Fruit fly (Drosophila melanogaster) ovary, adult (tissue): ENCODE data around the gene CG8135.

Experiments used
- CG17801 ChIP-seq: fragments of 200-800 bp; optimal IDR thresholded peaks from 2 replicates; lab custom pipeline; 2019; ENCODE audit warnings: missing biosample characterization, mild to moderate bottlenecking, missing genetic modification characterization, moderate library complexity; ENCODE audit not compliant: partially characterized antibody

The CG8135 gene

dm6 chr3R:9436358-9436972 lies 32.3 kb downstream of the CG8135 start:
- TF ChIP-seq CG17801 (GFP tag; lab: Kevin White, UChicago): peak; percentile 4

dm6 chr3R:9437618-9438017 lies 33.4 kb downstream of the CG8135 start:
- no peak for TF ChIP-seq CG17801 (GFP tag; lab: Kevin White, UChicago)

DNA sequence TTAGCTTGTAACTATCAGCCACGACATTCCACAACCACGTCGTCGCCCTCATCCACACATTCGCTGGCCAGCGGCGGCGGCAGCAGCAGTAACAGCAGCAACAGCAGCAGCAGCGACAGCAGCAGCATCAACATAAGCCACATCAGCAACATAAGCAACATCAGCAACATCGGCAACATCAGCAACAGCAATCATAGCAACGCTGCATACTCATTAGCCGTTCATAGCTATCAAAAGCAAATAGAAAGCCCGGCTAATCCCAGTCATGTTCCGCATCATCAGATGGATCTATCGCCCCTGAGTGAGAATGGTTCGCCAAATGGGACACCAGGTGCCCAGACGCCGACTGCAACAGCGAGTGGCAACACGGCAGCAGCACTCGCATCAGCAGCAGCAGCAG lies 36.9 kb downstream of the CG8135 start:
- TF ChIP-seq CG17801 (GFP tag; lab: Kevin White, UChicago): no peak

DNA sequence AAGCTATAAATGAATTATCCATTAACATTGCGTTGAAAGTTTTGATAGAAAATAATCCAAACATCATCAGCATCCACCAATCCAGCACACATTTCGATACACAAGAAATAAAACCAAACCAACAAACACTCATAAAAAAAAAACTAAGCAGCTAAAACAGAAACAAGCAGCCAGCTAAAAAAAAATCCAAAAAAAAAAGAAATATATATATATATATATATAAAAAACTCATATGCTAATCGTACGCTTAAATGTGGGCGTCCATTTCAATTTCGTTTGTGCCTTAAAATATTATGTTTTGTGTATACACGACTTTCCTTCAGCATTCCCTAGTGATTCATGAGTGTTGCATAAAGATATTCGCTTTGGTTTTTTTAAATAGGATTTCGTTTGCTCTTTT lies 37.8 kb downstream of the CG8135 start:
- TF ChIP-seq CG17801 (GFP tag; lab: Kevin White, UChicago): no peak

DNA sequence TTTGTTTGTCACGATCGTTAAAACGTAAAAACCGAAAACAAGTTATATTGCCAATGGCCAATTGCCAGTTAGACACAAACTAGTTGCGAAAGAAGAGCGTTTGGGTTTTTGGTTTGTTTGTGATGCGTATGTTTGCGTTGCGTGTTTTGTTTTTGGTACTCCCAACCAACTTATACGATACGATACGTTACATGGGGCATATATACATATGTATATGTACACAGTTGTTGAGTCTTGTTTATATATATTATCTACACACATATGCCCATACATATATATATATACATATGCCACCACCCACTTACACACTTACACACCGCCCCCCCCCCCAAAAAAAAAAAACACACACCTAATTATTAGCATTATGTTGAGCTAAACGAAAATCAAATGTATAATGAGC lies 44.1 kb downstream of the CG8135 start:
- TF ChIP-seq CG17801 (GFP tag; lab: Kevin White, UChicago): no peak

DNA sequence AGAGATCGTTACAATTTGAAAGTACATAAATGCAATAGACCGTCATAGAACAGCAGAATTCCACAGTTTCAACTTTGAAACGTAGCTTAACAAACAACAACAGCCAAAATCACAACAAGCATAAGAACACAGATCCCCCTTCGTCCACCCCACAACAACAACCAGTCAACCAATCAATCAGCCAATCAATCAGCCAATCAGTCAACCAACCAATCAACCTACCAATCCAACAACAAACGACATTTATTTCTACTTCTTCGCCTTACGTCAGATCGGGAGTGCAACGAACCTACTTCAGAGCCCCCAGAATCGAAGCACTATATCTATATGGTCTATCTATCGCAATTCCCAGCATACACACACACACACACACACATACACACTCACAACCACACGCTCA lies 46.5 kb downstream of the CG8135 start:
- no peak for TF ChIP-seq CG17801 (GFP tag; lab: Kevin White, UChicago)

DNA sequence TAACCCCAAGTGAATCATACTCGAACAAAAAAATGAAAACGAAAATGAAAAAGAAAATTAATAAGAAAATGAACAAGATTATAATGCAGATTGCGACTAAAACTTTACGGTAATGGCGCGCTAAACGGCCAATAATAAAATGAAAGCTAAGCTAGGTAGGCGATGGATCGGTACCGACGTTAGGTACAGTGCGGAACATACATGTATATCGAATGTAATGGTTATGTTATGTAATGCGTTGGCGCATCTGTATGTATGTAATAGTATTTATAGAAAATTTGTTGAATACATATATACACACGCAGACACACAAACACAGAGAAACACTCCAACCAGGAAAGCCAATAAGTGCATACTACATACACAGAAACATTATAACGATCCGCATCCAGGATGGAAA lies 50.8 kb downstream of the CG8135 start:
- TF ChIP-seq CG17801 (GFP tag; lab: Kevin White, UChicago): no peak

dm6 chr3R:9456373-9456772 lies 52.2 kb downstream of the CG8135 start, which contains the start of gene GstZ1:
Gene GstZ1, minus strand, starts transcription at chr3R:9456546.
- peak; percentile 40 for TF ChIP-seq CG17801 (GFP tag; lab: Kevin White, UChicago)
